Worm (Caenorhabditis elegans): ENCODE measurements around the gene srh-23.

DNA sequence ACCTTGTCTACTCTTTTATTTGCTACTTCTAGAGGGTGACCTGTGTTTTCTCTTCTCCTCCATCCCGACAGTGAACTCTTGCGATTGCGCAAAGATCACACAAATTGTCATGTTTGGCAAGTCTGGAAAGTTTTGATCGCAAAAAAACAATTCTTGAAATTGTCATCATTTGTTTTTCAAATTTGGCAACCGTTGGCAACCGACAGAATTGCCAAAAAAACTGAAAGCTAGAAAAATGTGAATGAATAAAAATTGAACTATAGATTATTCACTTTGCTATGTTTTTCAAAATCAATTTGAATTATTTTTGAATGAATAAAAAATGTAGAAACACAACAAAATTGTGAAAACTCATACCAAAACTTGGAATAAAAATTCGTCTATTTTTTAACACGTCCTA, 25.9 kb upstream of the srh-23 start, which contains the start of gene ugt-11:
- no peak for TF ChIP-seq cog-1 (tag; optimal IDR thresholded peaks at IDR 0.05)
- no peak for TF ChIP-seq med-1 (GFP tag; optimal IDR thresholded peaks at IDR 0.05; ENCODE audit: insufficient read depth)
- TF ChIP-seq ztf-29 (GFP tag; IDR thresholded peaks at IDR 0.05), result no peak
- TF ChIP-seq flt-1 (GFP tag; IDR thresholded peaks at IDR 0.05), result no peak
- TF ChIP-seq tab-1 (GFP tag; IDR thresholded peaks at IDR 0.05), result no peak
- no peak for TF ChIP-seq T22C8.4 (GFP tag; IDR thresholded peaks at IDR 0.05)
- TF ChIP-seq ref-1 (GFP tag; conservative IDR thresholded peaks at IDR 0.05), result no peak
